Fruit fly (Drosophila melanogaster): ENCODE results near the gene CG9961.

Gene CG9961

DNA sequence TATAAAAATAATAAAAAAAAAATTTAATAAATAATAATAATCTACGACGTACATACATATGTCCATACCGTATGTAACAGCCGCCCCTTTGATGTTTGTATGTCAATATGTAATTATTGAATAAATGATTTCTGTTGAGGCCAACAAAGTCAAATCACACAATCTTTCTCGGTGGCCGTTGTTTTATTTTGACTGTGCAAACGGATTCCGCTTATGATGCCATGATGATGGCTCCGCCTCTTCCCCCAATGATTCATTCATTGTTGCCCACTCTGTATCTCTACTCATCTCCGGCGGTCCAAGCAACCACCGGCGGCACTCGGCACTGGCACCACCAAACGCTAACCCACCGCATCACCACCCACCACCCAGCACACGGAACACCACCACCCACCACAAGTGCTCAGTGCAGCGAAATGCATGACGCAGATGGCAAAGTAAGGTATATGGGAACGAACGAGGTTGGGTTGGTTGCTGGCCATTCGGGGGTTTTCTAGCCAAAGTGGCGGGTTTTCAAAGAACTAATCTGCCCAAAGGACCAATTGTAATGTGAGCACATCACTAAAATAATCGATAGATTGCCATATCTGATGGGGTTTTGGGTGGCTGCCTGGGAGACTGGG, 4.5 kb upstream of the CG9961 start:
- TF ChIP-seq CG13204 (GFP tag; optimal IDR thresholded peaks at IDR 0.05), result peak; percentile 57
- no peak for TF ChIP-seq rn (GFP tag; IDR thresholded peaks at IDR 0.05)

DNA sequence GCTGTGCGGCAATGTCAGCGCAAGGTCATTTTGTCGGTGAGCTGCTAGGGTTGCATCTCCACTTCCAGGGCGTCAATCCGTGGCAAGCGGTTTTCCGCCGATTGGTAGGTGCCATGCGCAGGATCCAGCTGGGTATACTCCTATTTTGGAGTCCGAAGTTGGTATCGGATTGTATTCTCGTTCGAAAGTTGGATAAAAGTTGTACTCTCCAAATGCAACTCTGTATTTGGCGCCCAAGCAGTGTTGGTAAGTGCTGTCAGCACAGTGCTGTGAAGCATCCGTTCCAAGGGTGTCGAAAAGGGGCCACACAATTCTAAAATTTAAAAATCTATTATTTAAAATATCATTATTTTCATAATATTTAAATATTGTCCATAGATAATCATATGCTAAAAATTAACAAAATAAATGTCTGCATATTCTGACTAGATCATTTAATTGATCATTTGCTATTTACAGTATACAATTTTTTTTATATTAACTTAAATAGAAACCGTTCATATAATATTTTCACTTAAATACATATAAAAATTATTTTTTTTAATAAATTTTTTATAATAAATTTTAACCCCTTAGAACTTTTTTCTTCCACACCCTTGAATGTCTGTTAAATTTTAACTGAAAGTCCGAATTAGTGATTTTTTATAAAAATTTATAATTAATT, 3.9 kb upstream of the CG9961 start:
- TF ChIP-seq Ets98B (GFP tag; IDR thresholded peaks at IDR 0.05) (peak; percentile 81), CG14655 (GFP tag; optimal IDR thresholded peaks at IDR 0.05) (no peak), CG13204 (GFP tag; optimal IDR thresholded peaks at IDR 0.05) (no peak), Pif1A (GFP tag; optimal IDR thresholded peaks at IDR 0.05) (no peak), D1 (tag; optimal IDR thresholded peaks at IDR 0.05) (no peak), EcR (GFP tag; optimal IDR thresholded peaks at IDR 0.05) (peak; percentile 56), CG9948 (tag; optimal IDR thresholded peaks at IDR 0.05) (peak; percentile 82), CG17806 (tag; optimal IDR thresholded peaks at IDR 0.05) (peak; percentile 75), CG4496 (GFP tag; IDR thresholded peaks at IDR 0.05) (peak; percentile 87), fd96Ca (GFP tag; IDR thresholded peaks at IDR 0.05) (peak; percentile 87), rn (GFP tag; IDR thresholded peaks at IDR 0.05) (peak; percentile 58), gl (tag; optimal IDR thresholded peaks at IDR 0.05) (peak; percentile 52), Snoo (tag; optimal IDR thresholded peaks at IDR 0.05) (peak; percentile 85), CG8301 (tag; optimal IDR thresholded peaks at IDR 0.05) (peak; percentile 63), CG34367 (tag; optimal IDR thresholded peaks at IDR 0.05) (peak; percentile 64), CG8159 (tag; optimal IDR thresholded peaks at IDR 0.05) (peak; percentile 91), Pif1B (GFP tag; optimal IDR thresholded peaks at IDR 0.05) (no peak), CG15710 (tag; optimal IDR thresholded peaks at IDR 0.05) (peak; percentile 88), CG10348 (GFP tag; IDR thresholded peaks at IDR 0.05) (0 out of 2 replicates have a peak, but pooled peaks have one; percentile 13), CG32121 (GFP tag; IDR thresholded peaks at IDR 0.05) (peak; percentile 76; the same call in 1 of the 2 replicates), CG12605 (GFP tag; IDR thresholded peaks at IDR 0.05) (peak; percentile 56)

DNA sequence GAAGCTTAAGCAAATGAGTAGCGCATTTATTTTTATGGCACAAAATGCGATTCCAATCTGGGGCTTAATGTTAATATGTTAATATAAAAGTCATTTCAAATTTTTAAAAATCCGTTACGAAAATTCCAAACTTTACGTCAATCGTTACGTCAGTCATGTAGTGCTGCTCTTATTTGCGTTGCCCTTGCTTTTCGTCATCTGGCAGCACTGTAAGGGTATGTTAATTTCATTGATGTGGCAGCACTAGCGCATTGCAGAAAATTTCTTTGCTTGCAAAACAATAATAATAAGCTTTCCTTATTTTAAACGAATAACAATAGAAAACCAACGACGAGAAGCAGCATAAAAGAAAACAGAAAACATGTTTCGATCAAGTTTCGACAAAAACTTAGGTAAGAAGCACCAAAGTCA, 4.9 kb downstream of the CG9961 start, which contains the start of gene Hrs:
TSS of gene Hrs (plus strand) at position 167 of the 411 bp plus-strand sequence.
- TF ChIP-seq EcR (GFP tag; optimal IDR thresholded peaks at IDR 0.05) (peak; percentile 48), fd96Ca (GFP tag; IDR thresholded peaks at IDR 0.05) (no peak)

DNA sequence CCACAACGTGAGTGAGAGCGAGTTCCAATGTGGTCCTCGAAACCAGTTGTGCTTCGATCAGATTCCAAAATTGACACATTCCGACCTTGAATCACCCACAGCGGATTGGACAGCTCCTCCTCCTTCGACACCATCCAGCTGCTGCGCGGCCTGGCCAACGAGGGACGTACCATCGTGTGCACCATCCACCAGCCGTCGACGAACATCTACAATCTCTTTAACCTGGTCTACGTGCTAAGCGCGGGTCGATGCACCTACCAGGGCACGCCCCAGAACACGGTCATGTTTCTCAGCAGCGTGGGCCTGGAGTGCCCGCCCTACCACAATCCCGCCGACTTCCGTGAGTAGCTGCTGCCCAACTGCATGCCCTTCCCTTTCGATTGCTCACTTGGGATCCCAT, 7.2 kb downstream of the CG9961 start:
- TF ChIP-seq Snoo (tag; optimal IDR thresholded peaks at IDR 0.05), result no peak
- TF ChIP-seq EcR (GFP tag; optimal IDR thresholded peaks at IDR 0.05), result peak; percentile 95
- no peak for TF ChIP-seq CG12605 (GFP tag; IDR thresholded peaks at IDR 0.05)
- TF ChIP-seq CG9948 (tag; optimal IDR thresholded peaks at IDR 0.05), result no peak
- TF ChIP-seq fd96Ca (GFP tag; IDR thresholded peaks at IDR 0.05), result no peak
- TF ChIP-seq CG8301 (tag; optimal IDR thresholded peaks at IDR 0.05), result no peak
- TF ChIP-seq Pif1A (GFP tag; optimal IDR thresholded peaks at IDR 0.05), result no peak
- no peak for TF ChIP-seq Ets98B (GFP tag; IDR thresholded peaks at IDR 0.05)

DNA sequence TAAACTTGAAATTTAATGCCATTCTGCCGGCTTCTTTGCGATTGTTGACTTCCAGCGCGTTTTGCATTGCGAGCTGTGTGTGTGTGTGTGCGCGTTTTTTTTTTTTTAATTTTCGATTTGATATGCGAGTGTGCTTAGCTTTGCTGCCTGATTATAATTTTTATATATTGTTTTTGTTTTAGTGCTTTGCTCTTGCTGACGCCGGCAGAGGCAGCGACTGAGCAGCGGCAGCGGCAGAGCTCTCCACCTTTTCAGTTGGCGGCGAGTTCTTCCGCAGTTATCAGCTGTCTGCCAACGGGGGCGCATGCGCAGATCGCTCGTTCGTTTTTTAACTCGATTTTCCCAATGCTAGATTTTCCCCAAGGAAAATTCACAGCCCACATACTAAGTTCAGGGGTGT, 9.2 kb downstream of the CG9961 start:
- TF ChIP-seq rn (GFP tag; IDR thresholded peaks at IDR 0.05) (no peak), CG4496 (GFP tag; IDR thresholded peaks at IDR 0.05) (no peak), CG12605 (GFP tag; IDR thresholded peaks at IDR 0.05) (no peak), EcR (GFP tag; optimal IDR thresholded peaks at IDR 0.05) (peak; percentile 35), gl (tag; optimal IDR thresholded peaks at IDR 0.05) (no peak)

DNA sequence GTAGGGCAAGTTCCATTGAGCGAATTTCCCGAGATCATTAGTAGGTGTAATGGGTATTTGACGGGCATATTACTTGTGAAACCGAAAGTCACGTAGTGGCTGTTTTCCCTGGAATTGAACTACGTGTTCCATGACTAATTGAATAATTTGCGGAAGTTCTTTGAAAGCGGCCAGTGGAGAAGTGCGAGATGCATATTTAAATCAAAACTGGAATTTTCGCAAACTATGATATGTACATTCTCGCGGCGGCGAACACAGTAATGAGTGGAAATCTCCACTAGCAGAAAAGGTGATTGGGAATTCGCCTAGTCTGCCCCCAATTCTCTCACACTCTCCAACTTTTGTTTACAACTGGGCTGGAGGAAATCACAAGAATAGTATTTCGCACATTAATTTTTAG, 9.8 kb downstream of the CG9961 start:
- TF ChIP-seq Pif1B (GFP tag; optimal IDR thresholded peaks at IDR 0.05) (no peak), CG12605 (GFP tag; IDR thresholded peaks at IDR 0.05) (no peak), Snoo (tag; optimal IDR thresholded peaks at IDR 0.05) (no peak), Ets98B (GFP tag; IDR thresholded peaks at IDR 0.05) (no peak), CG14655 (GFP tag; optimal IDR thresholded peaks at IDR 0.05) (peak; percentile 24), CG9948 (tag; optimal IDR thresholded peaks at IDR 0.05) (peak; percentile 23), CG15710 (tag; optimal IDR thresholded peaks at IDR 0.05) (peak; percentile 19), CG34367 (tag; optimal IDR thresholded peaks at IDR 0.05) (no peak), CG4496 (GFP tag; IDR thresholded peaks at IDR 0.05) (0 out of 3 replicates have a peak, but pooled peaks have one; percentile 14), CG17806 (tag; optimal IDR thresholded peaks at IDR 0.05) (no peak), gl (tag; optimal IDR thresholded peaks at IDR 0.05) (no peak), CG13204 (GFP tag; optimal IDR thresholded peaks at IDR 0.05) (no peak), fd96Ca (GFP tag; IDR thresholded peaks at IDR 0.05) (no peak), CG8301 (tag; optimal IDR thresholded peaks at IDR 0.05) (no peak), CG8159 (tag; optimal IDR thresholded peaks at IDR 0.05) (peak; percentile 32)

DNA sequence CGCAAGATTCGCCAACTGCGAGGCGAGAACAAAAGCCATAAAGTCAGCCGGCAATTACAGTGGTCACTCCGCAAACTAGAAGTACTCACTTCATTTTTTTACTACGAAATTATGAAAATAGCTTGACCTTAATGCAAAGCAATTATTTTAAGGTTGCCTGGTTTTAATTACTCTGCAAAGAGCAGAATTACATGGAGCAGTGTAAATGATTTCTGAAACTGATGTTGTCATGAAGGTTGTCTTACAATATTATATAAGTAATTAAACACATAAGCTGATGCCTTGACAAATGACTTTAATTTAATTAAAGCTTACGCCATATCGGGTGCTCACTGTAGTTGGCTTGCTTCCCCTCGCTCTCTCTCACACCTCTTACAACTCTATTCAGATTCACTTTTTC, 10.5 kb downstream of the CG9961 start:
- TF ChIP-seq CG9948 (tag; optimal IDR thresholded peaks at IDR 0.05) (peak; percentile 85), CG12605 (GFP tag; IDR thresholded peaks at IDR 0.05) (no peak), EcR (GFP tag; optimal IDR thresholded peaks at IDR 0.05) (no peak), CG13204 (GFP tag; optimal IDR thresholded peaks at IDR 0.05) (peak; percentile 68), CG8159 (tag; optimal IDR thresholded peaks at IDR 0.05) (peak; percentile 93), CG32121 (GFP tag; IDR thresholded peaks at IDR 0.05) (peak; percentile 77; the same call in 1 of the 2 replicates), CG15710 (tag; optimal IDR thresholded peaks at IDR 0.05) (peak; percentile 90), Pif1A (GFP tag; optimal IDR thresholded peaks at IDR 0.05) (peak; percentile 79), CG17806 (tag; optimal IDR thresholded peaks at IDR 0.05) (peak; percentile 86), gl (tag; optimal IDR thresholded peaks at IDR 0.05) (peak; percentile 70), CG14655 (GFP tag; optimal IDR thresholded peaks at IDR 0.05) (peak; percentile 92), Snoo (tag; optimal IDR thresholded peaks at IDR 0.05) (peak; percentile 45), Pif1B (GFP tag; optimal IDR thresholded peaks at IDR 0.05) (peak; percentile 80), fd96Ca (GFP tag; IDR thresholded peaks at IDR 0.05) (peak; percentile 76), CG4496 (GFP tag; IDR thresholded peaks at IDR 0.05) (peak; percentile 83), rn (GFP tag; IDR thresholded peaks at IDR 0.05) (peak; percentile 48; the same call in 1 of the 2 replicates), CG8301 (tag; optimal IDR thresholded peaks at IDR 0.05) (peak; percentile 87), Ets98B (GFP tag; IDR thresholded peaks at IDR 0.05) (peak; percentile 32), CG10348 (GFP tag; IDR thresholded peaks at IDR 0.05) (no peak), CG34367 (tag; optimal IDR thresholded peaks at IDR 0.05) (peak; percentile 79), D1 (tag; optimal IDR thresholded peaks at IDR 0.05) (no peak)

All from whole organism, pupa.